Worm (Caenorhabditis elegans) whole organism, L4 larva: ENCODE results near the gene pus-1.

Experiments used
- R02D3.7 ChIP-seq: fragments of 150-350 bp; sonication (generic microtip); optimal IDR thresholded peaks from 3 replicates; lab custom pipeline; 2014; ENCODE audit warnings: missing biosample characterization, missing genetic modification characterization
- T26A8.4 ChIP-seq: fragments of 200-800 bp; sonication (Bioruptor generic); IDR thresholded peaks from 2 replicates; pipeline ENCODE4 v1.3.6; 2022; ENCODE audit warnings: missing genetic modification characterization, missing compliant biosample characterization
- unc-62 ChIP-seq, 3 experiments: fragments of 150-350 bp in 1 of 3; sonication (generic microtip); optimal IDR thresholded peaks in 2 of 3; peaks in 1 of 3; 1 replicate in 1 of 3; 2 replicates in 2 of 3; lab custom pipeline; 2014 to 2017; ENCODE audit warnings: missing biosample characterization in 3 of 3, missing genetic modification characterization in 3 of 3, missing genetic modification reagents in 3 of 3, missing genotype in 1 of 3
- zfp-3 ChIP-seq: fragments of 200-800 bp; sonication (Bioruptor generic); conservative IDR thresholded peaks from 2 replicates; pipeline ENCODE4 v1.3.6; 2022; ENCODE audit warnings: missing genetic modification reagents, missing genetic modification characterization, missing compliant biosample characterization

DNA sequence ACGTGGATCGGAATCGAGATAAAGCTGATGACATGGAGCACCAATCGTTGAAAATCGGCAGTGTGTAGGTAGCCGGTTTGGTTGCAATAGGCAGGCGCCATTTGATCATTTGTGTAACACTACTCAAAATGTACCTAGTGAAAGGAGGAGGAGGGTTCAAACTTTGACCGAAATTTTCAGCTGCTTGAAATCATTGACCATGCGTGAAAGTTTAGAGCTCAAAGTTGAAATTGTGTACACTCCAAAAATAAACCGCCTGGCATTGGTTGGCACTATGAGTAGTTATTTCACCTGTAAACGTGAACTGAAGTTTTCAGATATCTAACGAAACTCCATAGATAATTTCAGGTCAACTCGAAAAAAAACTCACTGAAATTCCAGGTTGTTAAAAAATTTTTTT, 37.2 kb upstream of the pus-1 start, which contains the start of gene srh-215:
- TF ChIP-seq unc-62 (GFP tag; optimal IDR thresholded peaks at IDR 0.05 in 1 of 2; lab: Kevin White, UChicago) (no peak), unc-62 (tag; optimal IDR thresholded peaks at IDR 0.05; lab: Kevin White, UChicago) (no peak), T26A8.4 (GFP tag; lab: Robert Waterston, UW) (no peak), zfp-3 (GFP tag; lab: Robert Waterston, UW) (no peak), R02D3.7 (tag; lab: Kevin White, UChicago) (no peak)
